Worm (Caenorhabditis elegans) whole organism, L4 larva: ENCODE measurements around the gene str-38.

Source experiments
- lin-29 ChIP-seq: fragments of 200-800 bp; sonication (Bioruptor generic); IDR thresholded peaks from 2 replicates; pipeline ENCODE4 v1.3.6; 2022; ENCODE audit warnings: missing genetic modification reagents, missing genetic modification characterization, missing compliant biosample characterization
- pqm-1 ChIP-seq: sonication (generic microtip); optimal IDR thresholded peaks from 2 replicates; lab custom pipeline; 2017; ENCODE audit warnings: missing biosample characterization, missing genetic modification characterization

DNA sequence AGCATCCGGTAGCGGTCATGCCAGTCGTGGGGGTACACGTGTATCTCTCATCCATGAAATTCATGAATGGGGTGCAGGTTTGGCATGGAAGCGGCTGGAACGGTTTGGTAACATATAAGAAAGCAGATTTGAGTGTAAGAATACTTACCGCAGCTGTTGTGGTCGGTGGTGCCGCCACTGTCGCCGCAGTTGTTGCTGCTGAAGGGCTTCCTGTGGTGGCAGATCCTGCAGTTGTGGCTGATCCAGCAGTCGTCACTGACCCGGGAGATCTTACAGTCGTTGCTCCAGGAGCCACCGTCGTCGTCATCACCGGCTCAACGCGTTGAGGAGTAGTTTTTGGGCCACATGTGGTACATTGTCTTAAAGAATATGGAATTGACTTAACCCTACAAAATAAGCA lies 911 bp upstream of the str-38 start:
- no peak for TF ChIP-seq pqm-1
- no peak for TF ChIP-seq lin-29 (GFP tag; lab: Robert Waterston, UW)
